Worm (Caenorhabditis elegans) whole organism, late embryonic: ENCODE results near the gene eri-5.

Experiments
- ahr-1 ChIP-seq: sonication (generic microtip); optimal IDR thresholded peaks from 2 replicates; lab custom pipeline; 2016; ENCODE audit warnings: missing genetic modification characterization, missing compliant biosample characterization
- ceh-6 ChIP-seq: fragments of 200-800 bp; sonication (Bioruptor generic); optimal IDR thresholded peaks from 2 replicates; lab custom pipeline; 2018; ENCODE audit warnings: mild to moderate bottlenecking, missing genetic modification characterization, missing compliant biosample characterization
- ceh-9 ChIP-seq: sonication (generic microtip); optimal IDR thresholded peaks from 2 replicates; lab custom pipeline; 2016; ENCODE audit warnings: mild to moderate bottlenecking, missing genetic modification characterization, inconsistent platforms, missing compliant biosample characterization
- che-1 ChIP-seq: sonication (generic microtip); optimal IDR thresholded peaks from 2 replicates; lab custom pipeline; 2016; ENCODE audit warnings: mild to moderate bottlenecking, missing genetic modification characterization, missing compliant biosample characterization
- dve-1 ChIP-seq: sonication (generic microtip); optimal IDR thresholded peaks from 2 replicates; lab custom pipeline; 2017; ENCODE audit warnings: antibody characterized with exemption, mild to moderate bottlenecking, missing genetic modification characterization, missing compliant biosample characterization
- fkh-10 ChIP-seq: fragments of 150-350 bp; optimal IDR thresholded peaks from 2 replicates; lab custom pipeline; 2014; ENCODE audit warnings: missing biosample characterization, missing genetic modification reagents, missing genetic modification characterization
- hlh-13 ChIP-seq: fragments of 200-800 bp; sonication (Bioruptor generic); optimal IDR thresholded peaks from 2 replicates; lab custom pipeline; 2018; ENCODE audit warnings: mild to moderate bottlenecking, missing genetic modification characterization, missing compliant biosample characterization
- madf-2 ChIP-seq: sonication (generic microtip); optimal IDR thresholded peaks from 2 replicates; lab custom pipeline; 2017; ENCODE audit warnings: missing genetic modification characterization, missing compliant biosample characterization
- tbx-2 ChIP-seq: sonication (generic microtip); optimal IDR thresholded peaks from 2 replicates; lab custom pipeline; 2016; ENCODE audit warnings: missing genetic modification characterization, missing compliant biosample characterization
- ttx-3 ChIP-seq: sonication (generic microtip); optimal IDR thresholded peaks from 2 replicates; lab custom pipeline; 2016; ENCODE audit warnings: missing genetic modification reagents, missing genetic modification characterization, missing compliant biosample characterization
- unc-55 ChIP-seq: sonication (generic microtip); optimal IDR thresholded peaks from 2 replicates; lab custom pipeline; 2017; ENCODE audit warnings: missing biosample characterization, missing genetic modification reagents, missing genetic modification characterization
- zip-5 ChIP-seq: sonication (generic microtip); optimal IDR thresholded peaks from 2 replicates; lab custom pipeline; 2016; ENCODE audit warnings: missing genetic modification characterization, missing compliant biosample characterization

- no peak for TF ChIP-seq ahr-1 (tag; lab: Kevin White, UChicago)
- TF ChIP-seq dve-1, result no peak
- no peak for TF ChIP-seq ceh-6
- TF ChIP-seq ttx-3 (tag; lab: Kevin White, UChicago), result no peak
- no peak for TF ChIP-seq tbx-2 (tag; lab: Kevin White, UChicago)
- no peak for TF ChIP-seq che-1 (tag; lab: Kevin White, UChicago)
- TF ChIP-seq ceh-9 (tag; lab: Kevin White, UChicago), result no peak
- no peak for TF ChIP-seq fkh-10 (GFP tag; lab: Kevin White, UChicago)
- no peak for TF ChIP-seq unc-55
- no peak for TF ChIP-seq hlh-13
- no peak for TF ChIP-seq madf-2 (tag; lab: Kevin White, UChicago)
- TF ChIP-seq zip-5 (tag; lab: Kevin White, UChicago), result no peak
Measured at ce11 chrIV:2389745-2390144, 876 bp upstream of the eri-5 start.
